Fruit fly (Drosophila melanogaster): Measurements from ENCODE around the gene CG33941.

DNA sequence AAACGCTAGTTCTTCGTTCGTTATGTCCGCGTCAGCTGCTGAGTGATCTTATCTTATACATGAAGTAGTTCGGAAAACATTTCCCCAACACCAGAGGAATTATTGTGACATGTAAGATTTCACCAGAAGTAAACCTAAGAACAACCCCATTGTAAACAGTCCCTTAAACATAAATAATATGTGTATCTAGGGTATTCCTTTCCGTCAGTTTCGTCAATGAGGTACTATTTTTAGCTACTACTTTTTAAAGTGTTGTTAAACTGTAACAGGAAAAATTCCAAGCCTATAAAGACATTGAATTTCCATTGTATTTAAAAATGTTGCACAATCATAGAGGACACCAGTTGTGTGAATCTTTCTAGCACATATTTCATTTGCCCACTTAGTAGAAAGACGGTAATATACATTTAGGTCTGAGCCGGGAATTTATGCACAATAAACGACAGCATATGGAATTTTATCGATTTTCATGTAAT lies 15.4 kb downstream of the CG33941 start:
- TF ChIP-seq CG8478 (optimal IDR thresholded peaks at IDR 0.05) (no peak), CTCF (optimal IDR thresholded peaks at IDR 0.05) (no peak)
